Worm (Caenorhabditis elegans): ENCODE results near the gene far-2.

The far-2 gene

DNA sequence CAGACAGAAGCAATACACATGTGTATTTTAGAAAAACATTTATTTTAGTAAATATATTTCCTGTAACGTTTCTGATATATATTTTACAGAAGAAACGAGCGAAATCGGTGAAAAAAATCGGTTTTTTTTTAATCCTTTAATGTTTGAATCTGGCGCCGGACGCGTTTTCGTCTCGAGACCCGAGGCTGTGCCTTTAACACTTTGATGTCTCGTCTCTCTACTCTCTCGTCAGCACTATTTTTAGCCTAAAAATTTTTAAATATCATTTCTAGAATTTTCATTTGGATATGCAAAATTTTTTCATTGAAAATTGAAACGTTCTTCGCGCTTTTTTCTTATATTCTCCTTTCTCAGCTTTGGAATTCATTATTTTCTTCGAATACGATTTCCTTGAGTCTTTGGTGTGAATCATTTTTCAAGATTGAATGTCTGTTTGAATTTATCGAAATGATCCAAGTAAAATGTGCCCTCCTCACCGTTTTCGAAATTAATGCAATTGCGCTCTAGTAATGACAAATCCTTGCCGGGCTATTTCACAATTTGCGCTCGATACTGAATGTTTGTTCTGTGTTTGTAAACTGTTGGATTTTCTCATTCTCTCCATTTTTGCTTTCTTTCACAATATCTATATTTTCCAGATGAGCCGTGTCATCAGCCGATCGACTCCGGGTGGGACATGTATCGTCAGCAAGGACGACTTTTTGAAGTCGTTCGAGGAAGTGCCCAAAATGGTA, 27.0 kb upstream of the far-2 start, which contains the start of gene cls-2 (continued):
- TF ChIP-seq ccch-3 (GFP tag; optimal IDR thresholded peaks at IDR 0.05) (no peak), sptf-2 (GFP tag; optimal IDR thresholded peaks at IDR 0.05) (no peak), lsl-1 (GFP tag; optimal IDR thresholded peaks at IDR 0.05) (peak; percentile 50), C17E4.6 (GFP tag; IDR thresholded peaks at IDR 0.05) (no peak), pha-4 (tag; optimal IDR thresholded peaks at IDR 0.05) (no peak), dpl-1 (GFP tag; optimal IDR thresholded peaks at IDR 0.05) (peak; percentile 28), ets-4 (GFP tag; optimal IDR thresholded peaks at IDR 0.05) (no peak), egrh-3 (GFP tag; IDR thresholded peaks at IDR 0.05) (no peak), pbrm-1 (GFP tag; IDR thresholded peaks at IDR 0.05) (no peak), madf-6 (GFP tag; IDR thresholded peaks at IDR 0.05) (peak; percentile 71), sea-2 (GFP tag; IDR thresholded peaks at IDR 0.05) (no peak), tlf-1 (GFP tag; optimal IDR thresholded peaks at IDR 0.05) (no peak), him-1 (tag; optimal IDR thresholded peaks at IDR 0.05) (no peak), madf-3 (GFP tag; IDR thresholded peaks at IDR 0.05) (no peak), ztf-26 (tag; optimal IDR thresholded peaks at IDR 0.05) (no peak), hlh-26 (GFP tag; conservative IDR thresholded peaks at IDR 0.05) (no peak), egl-44 (GFP tag; IDR thresholded peaks at IDR 0.05) (no peak), B0019.2 (GFP tag; conservative IDR thresholded peaks at IDR 0.05) (no peak), aptf-2 (GFP tag; conservative IDR thresholded peaks at IDR 0.05) (no peak), D2030.7 (GFP tag; IDR thresholded peaks at IDR 0.05) (peak; percentile 57), ztf-28 (GFP tag; IDR thresholded peaks at IDR 0.05) (no peak), B0261.1 (tag; optimal IDR thresholded peaks at IDR 0.05) (no peak), K12H6.12 (tag; optimal IDR thresholded peaks at IDR 0.05) (no peak), ZK185.1 (tag; optimal IDR thresholded peaks at IDR 0.05; ENCODE audit: poor library complexity, severe bottlenecking) (no peak), ztf-6 (GFP tag; IDR thresholded peaks at IDR 0.05) (no peak), rcor-1 (GFP tag; IDR thresholded peaks at IDR 0.05) (no peak), somi-1 (GFP tag; optimal IDR thresholded peaks at IDR 0.05) (no peak), B0035.1 (tag; optimal IDR thresholded peaks at IDR 0.05) (no peak), chd-7 (tag; optimal IDR thresholded peaks at IDR 0.05) (no peak), F39B2.1 (GFP tag; IDR thresholded peaks at IDR 0.05) (no peak), rec-8 (tag; optimal IDR thresholded peaks at IDR 0.05) (no peak), attf-3 (GFP tag; conservative IDR thresholded peaks at IDR 0.05) (no peak), Y53G8AR.9 (GFP tag; conservative IDR thresholded peaks at IDR 0.05) (0 out of 2 replicates have a peak, but pooled peaks have one; percentile 45), nfya-2 (GFP tag; IDR thresholded peaks at IDR 0.05) (no peak), sdz-38 (tag; optimal IDR thresholded peaks at IDR 0.05) (no peak), T26A5.8 (tag; optimal IDR thresholded peaks at IDR 0.05) (no peak), snpc-1.1 (tag; optimal IDR thresholded peaks at IDR 0.05; ENCODE audit: insufficient read depth) (peak; percentile 6), cebp-1 (GFP tag; IDR thresholded peaks at IDR 0.05) (no peak), cebp-1 (tag; optimal IDR thresholded peaks at IDR 0.05) (peak; percentile 76), F49E8.2 (tag; optimal IDR thresholded peaks at IDR 0.05; ENCODE audit: insufficient read depth) (peak; percentile 48), F23B12.7 (tag; optimal IDR thresholded peaks at IDR 0.05; ENCODE audit: insufficient read depth) (peak; percentile 67), madf-10 (tag; optimal IDR thresholded peaks at IDR 0.05) (no peak), die-1 (tag; optimal IDR thresholded peaks at IDR 0.05) (no peak), hrde-1 (tag; optimal IDR thresholded peaks at IDR 0.05; ENCODE audit: borderline replicate concordance) (no peak), ama-1 (optimal IDR thresholded peaks at IDR 0.05) (peak; percentile 39), ama-1 (GFP tag; optimal IDR thresholded peaks at IDR 0.05) (peak in 1 of 2 experiments; percentile 21), ceh-91 (GFP tag; IDR thresholded peaks at IDR 0.05) (peak; percentile 41; the same call in 1 of the 2 replicates), let-526 (GFP tag; IDR thresholded peaks at IDR 0.05) (no peak)

All from whole organism, young adult.